Worm (Caenorhabditis elegans) whole organism, midembryonic: Measurements from ENCODE around the gene K08H2.10.

Experiments used
- T22C8.4 ChIP-seq: fragments of 200-800 bp; sonication (Bioruptor generic); IDR thresholded peaks from 2 replicates; pipeline ENCODE4 v1.3.6; 2022; ENCODE audit warnings: missing genetic modification characterization, missing compliant biosample characterization
- cog-1 ChIP-seq: sonication (generic microtip); optimal IDR thresholded peaks from 2 replicates; lab custom pipeline; 2016; ENCODE audit warnings: missing genetic modification characterization, missing compliant biosample characterization
- flt-1 ChIP-seq: fragments of 200-800 bp; sonication (Bioruptor generic); IDR thresholded peaks from 2 replicates; pipeline ENCODE4 v1.3.6; 2022; ENCODE audit warnings: missing genetic modification characterization, missing compliant biosample characterization
- klf-2 ChIP-seq: fragments of 200-800 bp; sonication (Bioruptor generic); conservative IDR thresholded peaks from 2 replicates; pipeline ENCODE4 v1.3.6; 2022; ENCODE audit warnings: missing genetic modification reagents, missing genetic modification characterization, missing compliant biosample characterization
- med-1 ChIP-seq: sonication (generic microtip); optimal IDR thresholded peaks from 2 replicates; lab custom pipeline; 2017; ENCODE audit warnings: missing genetic modification characterization, mild to moderate bottlenecking, missing compliant biosample characterization, antibody characterized with exemption, missing genetic modification reagents; ENCODE audit not compliant: insufficient read depth
- ref-1 ChIP-seq: fragments of 200-800 bp; sonication (Bioruptor generic); conservative IDR thresholded peaks from 2 replicates; pipeline ENCODE4 v1.3.6; 2022; ENCODE audit warnings: missing genetic modification reagents, missing genetic modification characterization, missing compliant biosample characterization

ce11 chrX:13246668-13247358 is 10.8 kb upstream of the K08H2.10 start:
- TF ChIP-seq ref-1 (GFP tag; lab: Robert Waterston, UW) (no peak), klf-2 (no peak), flt-1 (GFP tag; lab: Robert Waterston, UW) (no peak), T22C8.4 (GFP tag; lab: Robert Waterston, UW) (no peak), med-1 (GFP tag; lab: Kevin White, UChicago) (no peak), cog-1 (tag; lab: Kevin White, UChicago) (no peak)
